Worm (Caenorhabditis elegans): ENCODE results near the gene nhr-95.

Gene nhr-95

DNA sequence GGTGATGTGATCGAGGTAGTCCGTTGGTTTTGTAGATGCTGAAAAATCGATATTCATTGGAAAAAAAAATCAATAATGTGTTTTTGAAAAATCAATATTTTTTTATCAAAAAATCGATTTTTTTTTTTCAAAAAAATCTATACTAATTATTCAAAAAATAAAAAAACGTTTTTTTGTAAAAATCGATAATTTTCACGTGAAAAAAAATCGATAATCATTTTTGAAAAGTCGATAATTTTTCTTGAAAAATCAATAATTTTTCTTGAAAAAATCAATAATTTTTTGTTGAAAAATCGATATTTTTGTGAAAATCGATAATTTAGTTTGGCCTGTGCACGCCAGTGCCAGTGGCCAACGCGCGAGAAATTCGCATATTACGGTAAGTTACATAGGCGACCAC, 9.3 kb downstream of the nhr-95 start:
- TF ChIP-seq fax-1 (tag; optimal IDR thresholded peaks at IDR 0.05) (no peak), F13H6.1 (tag; optimal IDR thresholded peaks at IDR 0.05) (no peak), ceh-48 (tag; optimal IDR thresholded peaks at IDR 0.05) (peak; percentile 38), unc-86 (tag; optimal IDR thresholded peaks at IDR 0.05) (no peak), npax-4 (tag; optimal IDR thresholded peaks at IDR 0.05) (no peak), tbx-2 (tag; optimal IDR thresholded peaks at IDR 0.05) (no peak), rnt-1 (tag; optimal IDR thresholded peaks at IDR 0.05) (no peak), ceh-45 (GFP tag; IDR thresholded peaks at IDR 0.05) (no peak)

- TF ChIP-seq ceh-30 (tag; optimal IDR thresholded peaks at IDR 0.05): no peak
- no peak for TF ChIP-seq ama-1 (optimal IDR thresholded peaks at IDR 0.05)
- TF ChIP-seq sdc-2 (tag; optimal IDR thresholded peaks at IDR 0.05): no peak
- no peak for TF ChIP-seq Y22D7AL.16 (tag; optimal IDR thresholded peaks at IDR 0.05)
- no peak for TF ChIP-seq ceh-22 (tag; optimal IDR thresholded peaks at IDR 0.05)
- no peak for TF ChIP-seq sox-2 (GFP tag; IDR thresholded peaks at IDR 0.05)
- TF ChIP-seq madf-2 (tag; optimal IDR thresholded peaks at IDR 0.05): no peak
- no peak for TF ChIP-seq tbx-2 (tag; optimal IDR thresholded peaks at IDR 0.05)
- no peak for TF ChIP-seq ceh-19 (GFP tag; optimal IDR thresholded peaks at IDR 0.05)
- TF ChIP-seq pha-2 (tag; optimal IDR thresholded peaks at IDR 0.05): no peak
- no peak for TF ChIP-seq ahr-1 (tag; optimal IDR thresholded peaks at IDR 0.05)
- TF ChIP-seq pat-9 (tag; optimal IDR thresholded peaks at IDR 0.05): no peak
- no peak for TF ChIP-seq mec-3 (tag; optimal IDR thresholded peaks at IDR 0.05; ENCODE audit: borderline replicate concordance)
- TF ChIP-seq ceh-6 (GFP tag; optimal IDR thresholded peaks at IDR 0.05): no peak
- no peak for TF ChIP-seq gmeb-2 (tag; optimal IDR thresholded peaks at IDR 0.05)
- TF ChIP-seq F13H6.1 (tag; optimal IDR thresholded peaks at IDR 0.05): no peak
- no peak for TF ChIP-seq pqm-1 (tag; optimal IDR thresholded peaks at IDR 0.05)
- no peak for TF ChIP-seq sox-4 (tag; optimal IDR thresholded peaks at IDR 0.05)
- no peak for TF ChIP-seq che-1 (tag; optimal IDR thresholded peaks at IDR 0.05)
- TF ChIP-seq K02D7.2 (tag; optimal IDR thresholded peaks at IDR 0.05): no peak
Measured at ce11 chrV:19068888-19069287, 13.6 kb downstream of the nhr-95 start.

ce11 chrV:19063326-19063725, 19.1 kb downstream of the nhr-95 start:
- TF ChIP-seq ceh-14 (tag; optimal IDR thresholded peaks at IDR 0.05) (no peak), hlh-13 (GFP tag; optimal IDR thresholded peaks at IDR 0.05) (no peak), C08G9.2 (tag; optimal IDR thresholded peaks at IDR 0.05) (no peak), ceh-2 (tag; optimal IDR thresholded peaks at IDR 0.05) (no peak), ceh-6 (GFP tag; optimal IDR thresholded peaks at IDR 0.05) (no peak), ceh-31 (tag; optimal IDR thresholded peaks at IDR 0.05) (no peak), unc-55 (GFP tag; optimal IDR thresholded peaks at IDR 0.05) (no peak), ceh-18 (tag; optimal IDR thresholded peaks at IDR 0.05) (no peak)

ce11 chrV:19059873-19060272, 22.6 kb downstream of the nhr-95 start, which contains the start of gene twk-46:
Gene twk-46 (plus strand): TSS chrV:19060173.
- TF ChIP-seq unc-42 (tag; optimal IDR thresholded peaks at IDR 0.05): no peak
- TF ChIP-seq Y22D7AL.16 (tag; optimal IDR thresholded peaks at IDR 0.05): no peak
- TF ChIP-seq ref-2 (tag; optimal IDR thresholded peaks at IDR 0.05): no peak
- no peak for TF ChIP-seq madf-2 (tag; optimal IDR thresholded peaks at IDR 0.05)
- TF ChIP-seq pqm-1 (tag; optimal IDR thresholded peaks at IDR 0.05): no peak
- no peak for TF ChIP-seq gmeb-2 (tag; optimal IDR thresholded peaks at IDR 0.05)
- no peak for TF ChIP-seq ceh-9 (tag; optimal IDR thresholded peaks at IDR 0.05)
- no peak for TF ChIP-seq tbx-7 (tag; optimal IDR thresholded peaks at IDR 0.05)
- no peak for TF ChIP-seq ztf-16 (tag; optimal IDR thresholded peaks at IDR 0.05)

ce11 chrV:19058086-19058485, 24.4 kb downstream of the nhr-95 start:
- TF ChIP-seq unc-42 (tag; optimal IDR thresholded peaks at IDR 0.05): peak; percentile 7
- TF ChIP-seq unc-86 (tag; optimal IDR thresholded peaks at IDR 0.05): no peak

All from whole organism, late embryonic.